Worm (Caenorhabditis elegans): ENCODE results near the gene odr-8.

ce11 chrIV:6531450-6531849 lies 51.1 kb downstream of the odr-8 start, which contains the start of gene C01G5.4:
- no peak for TF ChIP-seq nhr-237 (tag; optimal IDR thresholded peaks at IDR 0.05)
- TF ChIP-seq nhr-12 (tag; optimal IDR thresholded peaks at IDR 0.05) = no peak
- no peak for TF ChIP-seq mep-1 (tag; optimal IDR thresholded peaks at IDR 0.05)
- no peak for TF ChIP-seq lsy-2 (tag; optimal IDR thresholded peaks at IDR 0.05)
- no peak for TF ChIP-seq unc-39 (tag; optimal IDR thresholded peaks at IDR 0.05)

All from whole organism, mixed stage, embryonic.